Worm (Caenorhabditis elegans) whole organism, L2 larva: ENCODE measurements around the gene ZK813.7.

Source experiments
- C34F6.9 ChIP-seq: fragments of 150-350 bp; optimal IDR thresholded peaks from 2 replicates; lab custom pipeline; 2014; ENCODE audit warnings: missing biosample characterization, missing genetic modification characterization
- F13H6.1 ChIP-seq: sonication (generic microtip); optimal IDR thresholded peaks from 2 replicates; lab custom pipeline; 2016; ENCODE audit warnings: missing genetic modification characterization, missing compliant biosample characterization
- R02D3.7 ChIP-seq: fragments of 150-350 bp; optimal IDR thresholded peaks from 2 replicates; lab custom pipeline; 2014; ENCODE audit warnings: missing biosample characterization, missing genetic modification characterization
- Y55F3AM.14 ChIP-seq: fragments of 200-800 bp; sonication (Bioruptor generic); optimal IDR thresholded peaks from 2 replicates; lab custom pipeline; 2018; ENCODE audit warnings: mild to moderate bottlenecking, missing genetic modification characterization, missing compliant biosample characterization
- ZK546.5 ChIP-seq: sonication (generic microtip); optimal IDR thresholded peaks from 2 replicates; lab custom pipeline; 2017; ENCODE audit warnings: missing biosample characterization, missing genetic modification characterization
- alr-1 ChIP-seq: fragments of 150-350 bp; optimal IDR thresholded peaks from 2 replicates; lab custom pipeline; 2014; ENCODE audit warnings: missing biosample characterization, missing genetic modification characterization
- aly-2 ChIP-seq: fragments of 150-350 bp; optimal IDR thresholded peaks from 2 replicates; lab custom pipeline; 2014; ENCODE audit warnings: missing biosample characterization, missing genetic modification characterization
- ama-1 ChIP-seq: fragments of 150-350 bp; optimal IDR thresholded peaks from 2 replicates; lab custom pipeline; 2018; ENCODE audit warnings: inconsistent platforms
- blmp-1 ChIP-seq: sonication (generic microtip); optimal IDR thresholded peaks from 2 replicates; lab custom pipeline; 2017; ENCODE audit warnings: missing genetic modification characterization, mild to moderate bottlenecking, missing compliant biosample characterization, antibody characterized with exemption, moderate library complexity; ENCODE audit not compliant: insufficient read depth
- ceh-16 ChIP-seq: fragments of 150-350 bp; optimal IDR thresholded peaks from 2 replicates; lab custom pipeline; 2014; ENCODE audit warnings: missing biosample characterization, missing genetic modification characterization
- ceh-82 ChIP-seq: fragments of 150-350 bp; optimal IDR thresholded peaks from 2 replicates; lab custom pipeline; 2014; ENCODE audit warnings: missing biosample characterization, missing genetic modification characterization
- crh-2 ChIP-seq: sonication (generic microtip); optimal IDR thresholded peaks from 2 replicates; lab custom pipeline; 2017; ENCODE audit warnings: missing biosample characterization, missing genetic modification characterization
- dmd-4 ChIP-seq: sonication (generic microtip); optimal IDR thresholded peaks from 2 replicates; lab custom pipeline; 2017; ENCODE audit warnings: missing biosample characterization, missing genetic modification characterization
- elt-1 ChIP-seq: fragments of 150-350 bp; optimal IDR thresholded peaks from 2 replicates; lab custom pipeline; 2014; ENCODE audit warnings: missing biosample characterization, missing genetic modification characterization
- elt-3 ChIP-seq: sonication (generic microtip); optimal IDR thresholded peaks from 2 replicates; lab custom pipeline; 2017; ENCODE audit warnings: missing biosample characterization, missing genetic modification characterization
- fos-1 ChIP-seq: fragments of 150-350 bp; optimal IDR thresholded peaks from 2 replicates; lab custom pipeline; 2014; ENCODE audit warnings: missing biosample characterization, missing genetic modification characterization
- lin-11 ChIP-seq: fragments of 150-350 bp; sonication (generic microtip); optimal IDR thresholded peaks from 2 replicates; lab custom pipeline; 2014; ENCODE audit warnings: missing biosample characterization, missing genetic modification characterization, inconsistent platforms, mixed read lengths
- lin-13 ChIP-seq: fragments of 150-350 bp; optimal IDR thresholded peaks from 2 replicates; lab custom pipeline; 2014; ENCODE audit warnings: missing biosample characterization, missing genetic modification reagents, missing genetic modification characterization
- lin-39 ChIP-seq: fragments of 150-350 bp; optimal IDR thresholded peaks from 2 replicates; lab custom pipeline; 2014; ENCODE audit warnings: missing biosample characterization, missing genetic modification reagents, missing genetic modification characterization
- lsy-2 ChIP-seq, 2 experiments: fragments of 150-350 bp in 1 of 2; sonication (generic microtip) in 1 of 2; optimal IDR thresholded peaks; 2 replicates each; lab custom pipeline; 2014 to 2017; ENCODE audit warnings: missing biosample characterization in 2 of 2, missing genetic modification characterization in 2 of 2
- mab-5 ChIP-seq: fragments of 150-350 bp; optimal IDR thresholded peaks from 2 replicates; lab custom pipeline; 2014; ENCODE audit warnings: missing biosample characterization, missing genetic modification characterization
- mbf-1 ChIP-seq: sonication (generic microtip); optimal IDR thresholded peaks from 2 replicates; lab custom pipeline; 2017; ENCODE audit warnings: missing biosample characterization, missing genetic modification characterization
- mdl-1 ChIP-seq, 2 experiments: fragments of 150-350 bp in 1 of 2; sonication (generic microtip) in 1 of 2; optimal IDR thresholded peaks; 2 replicates each; lab custom pipeline; 2017; ENCODE audit warnings: missing biosample characterization in 2 of 2, missing genetic modification characterization in 2 of 2
- nhr-10 ChIP-seq: sonication (generic microtip); optimal IDR thresholded peaks from 2 replicates; lab custom pipeline; 2017; ENCODE audit warnings: missing biosample characterization, missing genetic modification characterization
- nhr-11 ChIP-seq: fragments of 150-350 bp; optimal IDR thresholded peaks from 2 replicates; lab custom pipeline; 2014; ENCODE audit warnings: missing biosample characterization, missing genetic modification characterization
- nhr-12 ChIP-seq: fragments of 150-350 bp; optimal IDR thresholded peaks from 2 replicates; lab custom pipeline; 2014; ENCODE audit warnings: missing biosample characterization, missing genetic modification characterization
- nhr-129 ChIP-seq: fragments of 150-350 bp; optimal IDR thresholded peaks from 2 replicates; lab custom pipeline; 2014; ENCODE audit warnings: missing biosample characterization, missing genetic modification characterization
- nhr-21 ChIP-seq: fragments of 150-350 bp; optimal IDR thresholded peaks from 2 replicates; lab custom pipeline; 2014; ENCODE audit warnings: missing biosample characterization, missing genetic modification characterization
- nhr-237 ChIP-seq: fragments of 150-350 bp; optimal IDR thresholded peaks from 2 replicates; lab custom pipeline; 2014; ENCODE audit warnings: missing biosample characterization, missing genetic modification characterization
- nhr-25 ChIP-seq: fragments of 150-350 bp; sonication (generic microtip); optimal IDR thresholded peaks from 3 replicates; lab custom pipeline; 2014; ENCODE audit warnings: missing biosample characterization, missing genetic modification characterization
- nhr-6 ChIP-seq: fragments of 150-350 bp; optimal IDR thresholded peaks from 2 replicates; lab custom pipeline; 2014; ENCODE audit warnings: missing biosample characterization, missing genetic modification characterization
- nhr-77 ChIP-seq: fragments of 150-350 bp; optimal IDR thresholded peaks from 2 replicates; lab custom pipeline; 2014; ENCODE audit warnings: missing biosample characterization, missing genetic modification characterization
- peb-1 ChIP-seq: fragments of 150-350 bp; optimal IDR thresholded peaks from 2 replicates; lab custom pipeline; 2014; ENCODE audit warnings: missing biosample characterization, missing genetic modification characterization
- sem-4 ChIP-seq: fragments of 150-350 bp; optimal IDR thresholded peaks from 2 replicates; lab custom pipeline; 2014; ENCODE audit warnings: missing biosample characterization, missing genetic modification reagents, missing genetic modification characterization
- skn-1 ChIP-seq: sonication (generic microtip); optimal IDR thresholded peaks from 2 replicates; lab custom pipeline; 2017; ENCODE audit warnings: missing biosample characterization, missing genetic modification characterization
- sma-3 ChIP-seq: sonication (generic microtip); optimal IDR thresholded peaks from 2 replicates; lab custom pipeline; 2016; ENCODE audit warnings: missing genetic modification reagents, missing genetic modification characterization, missing compliant biosample characterization
- sma-9 ChIP-seq, 2 experiments: fragments of 150-350 bp in 1 of 2; sonication (generic microtip) in 1 of 2; optimal IDR thresholded peaks; 2 replicates each; lab custom pipeline; 2014 to 2016; ENCODE audit warnings: missing genetic modification characterization in 2 of 2, mild to moderate bottlenecking in 1 of 2, missing biosample characterization in 1 of 2, missing compliant biosample characterization in 1 of 2, missing genetic modification reagents in 1 of 2, moderate library complexity in 1 of 2
- snpc-4 ChIP-seq: fragments of 150-350 bp; optimal IDR thresholded peaks from 2 replicates; lab custom pipeline; 2014; ENCODE audit warnings: missing biosample characterization, missing genetic modification characterization
- unc-39 ChIP-seq: fragments of 150-350 bp; optimal IDR thresholded peaks from 2 replicates; lab custom pipeline; 2014; ENCODE audit warnings: missing biosample characterization, missing genetic modification characterization
- unc-55 ChIP-seq: fragments of 150-350 bp; sonication (generic microtip); optimal IDR thresholded peaks from 3 replicates; lab custom pipeline; 2014; ENCODE audit warnings: missing biosample characterization, missing genetic modification reagents, missing genetic modification characterization
- unc-62 ChIP-seq: fragments of 150-350 bp; optimal IDR thresholded peaks from 2 replicates; lab custom pipeline; 2014; ENCODE audit warnings: missing biosample characterization, missing genetic modification reagents, missing genetic modification characterization
- zag-1 ChIP-seq: fragments of 150-350 bp; optimal IDR thresholded peaks from 2 replicates; lab custom pipeline; 2014; ENCODE audit warnings: missing biosample characterization, missing genetic modification characterization
- ztf-1 ChIP-seq: fragments of 200-800 bp; sonication (Bioruptor generic); conservative IDR thresholded peaks from 2 replicates; pipeline ENCODE4 v1.3.6; 2022; ENCODE audit warnings: missing genetic modification characterization, missing compliant biosample characterization
- ztf-11 ChIP-seq: sonication (generic microtip); optimal IDR thresholded peaks from 2 replicates; lab custom pipeline; 2017; ENCODE audit warnings: missing biosample characterization, missing genetic modification characterization
- ztf-4 ChIP-seq: fragments of 150-350 bp; optimal IDR thresholded peaks from 2 replicates; lab custom pipeline; 2014; ENCODE audit warnings: missing biosample characterization, missing genetic modification characterization

ZK813.7 gene

DNA sequence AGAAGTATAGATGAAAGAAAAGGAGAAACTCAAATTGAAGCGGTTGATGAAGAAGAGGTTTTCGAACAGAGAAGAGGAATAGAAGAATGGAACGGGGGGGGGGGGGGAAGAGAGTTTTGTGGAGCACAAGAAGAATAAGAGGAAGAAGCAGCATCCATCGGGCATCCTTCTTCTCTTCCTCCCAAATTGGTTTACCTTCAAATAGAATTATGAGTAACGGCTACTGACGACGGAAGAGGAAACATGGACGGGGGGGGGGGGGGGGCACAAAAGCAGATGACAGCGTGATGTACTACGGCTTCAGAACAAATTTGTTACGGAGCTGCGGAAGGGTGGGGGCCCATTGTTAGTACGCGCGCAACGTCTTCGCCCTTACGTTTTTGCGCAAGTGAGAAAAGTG is 24.7 kb downstream of the ZK813.7 start:
- TF ChIP-seq peb-1, result no peak
- TF ChIP-seq crh-2 (tag; lab: Kevin White, UChicago), result no peak
- TF ChIP-seq F13H6.1 (tag; lab: Kevin White, UChicago), result no peak
- no peak for TF ChIP-seq lin-13 (GFP tag; lab: Kevin White, UChicago)
- TF ChIP-seq alr-1 (tag; lab: Kevin White, UChicago), result no peak
- no peak for TF ChIP-seq nhr-11 (tag; lab: Kevin White, UChicago)
- TF ChIP-seq nhr-77 (tag; lab: Kevin White, UChicago), result no peak
- TF ChIP-seq ama-1, result no peak
- no peak for TF ChIP-seq unc-39 (tag; lab: Kevin White, UChicago)
- TF ChIP-seq ztf-4 (tag; lab: Kevin White, UChicago), result no peak
- TF ChIP-seq sma-3, result no peak
- TF ChIP-seq snpc-4 (tag; lab: Kevin White, UChicago), result no peak
- TF ChIP-seq unc-62 (GFP tag; lab: Kevin White, UChicago), result no peak
- TF ChIP-seq nhr-129 (tag; lab: Kevin White, UChicago), result no peak
- no peak for TF ChIP-seq lin-39 (tag; lab: Kevin White, UChicago)
- TF ChIP-seq sma-9 (GFP tag; optimal IDR thresholded peaks at IDR 0.05; lab: Kevin White, UChicago), result no peak
- no peak for TF ChIP-seq sma-9 (tag; optimal IDR thresholded peaks at IDR 0.05; lab: Kevin White, UChicago)
- TF ChIP-seq ztf-11 (tag; lab: Kevin White, UChicago), result no peak
- TF ChIP-seq ZK546.5 (tag; lab: Kevin White, UChicago), result no peak
- TF ChIP-seq ceh-16 (tag; lab: Kevin White, UChicago), result no peak
- no peak for TF ChIP-seq Y55F3AM.14 (GFP tag; lab: Kevin White, UChicago)
- TF ChIP-seq, all 48 proteins: peak for 0

DNA sequence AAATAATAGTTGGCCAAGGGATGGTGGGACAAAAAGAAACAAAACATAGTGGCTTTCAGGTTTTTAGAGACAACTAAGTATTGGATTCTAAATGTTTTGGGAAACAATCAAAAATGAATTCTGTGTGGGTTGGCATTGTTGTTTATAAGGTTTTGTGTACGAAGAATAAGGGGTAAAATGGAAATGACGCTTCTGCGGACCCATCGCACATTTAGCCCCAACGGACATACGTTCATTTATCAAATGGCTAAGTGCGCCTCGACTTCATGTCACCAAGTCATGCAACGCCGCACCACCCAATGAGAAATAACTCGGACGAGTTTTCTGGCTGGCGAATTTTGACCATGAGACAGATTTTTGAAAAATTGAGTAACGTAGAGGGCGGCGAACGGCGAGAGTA is 25.7 kb downstream of the ZK813.7 start:
- TF ChIP-seq aly-2 (no peak), sma-9 (GFP tag; optimal IDR thresholded peaks at IDR 0.05; lab: Kevin White, UChicago) (no peak), sma-9 (tag; optimal IDR thresholded peaks at IDR 0.05; lab: Kevin White, UChicago) (no peak), F13H6.1 (tag; lab: Kevin White, UChicago) (no peak), elt-3 (tag; lab: Kevin White, UChicago) (no peak), ZK546.5 (tag; lab: Kevin White, UChicago) (no peak), nhr-129 (tag; lab: Kevin White, UChicago) (no peak), nhr-77 (tag; lab: Kevin White, UChicago) (no peak), alr-1 (tag; lab: Kevin White, UChicago) (no peak), nhr-237 (tag; lab: Kevin White, UChicago) (no peak), R02D3.7 (tag; lab: Kevin White, UChicago) (no peak), elt-1 (tag; lab: Kevin White, UChicago) (no peak)
- TF ChIP-seq, all 48 proteins: peak for 0

DNA sequence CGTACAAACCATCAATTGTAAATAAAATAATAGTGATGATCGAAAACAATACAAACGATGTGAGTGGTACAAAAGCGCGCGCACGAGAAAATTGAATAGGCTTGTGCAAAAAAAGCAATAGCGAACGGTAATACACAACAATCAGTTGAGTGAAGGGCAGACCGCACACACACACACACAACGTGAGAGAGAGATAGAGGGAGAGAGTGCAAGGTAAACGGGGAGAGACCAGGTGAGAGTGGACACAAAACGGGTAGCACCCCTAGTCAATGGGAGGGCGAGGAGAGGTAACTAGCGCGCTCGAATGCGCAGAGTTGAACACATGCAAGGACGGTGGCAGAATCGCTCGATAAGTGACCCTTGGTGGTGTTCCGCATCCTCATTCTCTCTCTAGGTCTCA is 27.6 kb downstream of the ZK813.7 start:
- TF ChIP-seq zag-1 (tag; lab: Kevin White, UChicago), result no peak
- TF ChIP-seq fos-1 (tag; lab: Kevin White, UChicago), result peak; percentile 70
- TF ChIP-seq nhr-25 (tag; lab: Kevin White, UChicago), result peak; percentile 3
- TF ChIP-seq nhr-10 (tag; lab: Kevin White, UChicago), result no peak
- TF ChIP-seq unc-62 (GFP tag; lab: Kevin White, UChicago), result no peak
- TF ChIP-seq nhr-77 (tag; lab: Kevin White, UChicago), result no peak
- TF ChIP-seq F13H6.1 (tag; lab: Kevin White, UChicago), result peak; percentile 39
- no peak for TF ChIP-seq elt-1 (tag; lab: Kevin White, UChicago)
- no peak for TF ChIP-seq nhr-21 (tag; lab: Kevin White, UChicago)
- no peak for TF ChIP-seq aly-2
- no peak for TF ChIP-seq mdl-1 (tag; optimal IDR thresholded peaks at IDR 0.05; lab: Kevin White, UChicago)
- peak; percentile 39 for TF ChIP-seq nhr-129 (tag; lab: Kevin White, UChicago)
- no peak for TF ChIP-seq skn-1 (tag; lab: Kevin White, UChicago)
- peak; percentile 52 for TF ChIP-seq ceh-16 (tag; lab: Kevin White, UChicago)
- no peak for TF ChIP-seq unc-55 (GFP tag; lab: Kevin White, UChicago)
- TF ChIP-seq ZK546.5 (tag; lab: Kevin White, UChicago), result no peak
- TF ChIP-seq nhr-6, result no peak
- TF ChIP-seq blmp-1, result no peak
- TF ChIP-seq unc-39 (tag; lab: Kevin White, UChicago), result no peak
- no peak for TF ChIP-seq C34F6.9 (tag; lab: Kevin White, UChicago)
- no peak for TF ChIP-seq alr-1 (tag; lab: Kevin White, UChicago)
- TF ChIP-seq ztf-4 (tag; lab: Kevin White, UChicago), result no peak
- no peak for TF ChIP-seq ama-1
- TF ChIP-seq mab-5 (tag; lab: Kevin White, UChicago), result no peak
- no peak for TF ChIP-seq peb-1
- no peak for TF ChIP-seq nhr-11 (tag; lab: Kevin White, UChicago)
- no peak for TF ChIP-seq ztf-1
- TF ChIP-seq R02D3.7 (tag; lab: Kevin White, UChicago), result no peak
- TF ChIP-seq nhr-12 (tag; lab: Kevin White, UChicago), result no peak
- TF ChIP-seq dmd-4 (tag; lab: Kevin White, UChicago), result no peak
- no peak for TF ChIP-seq sem-4 (tag; lab: Kevin White, UChicago)
- no peak for TF ChIP-seq mbf-1 (tag; lab: Kevin White, UChicago)
- TF ChIP-seq ceh-82 (tag; lab: Kevin White, UChicago), result no peak
- TF ChIP-seq lin-39 (tag; lab: Kevin White, UChicago), result no peak
- TF ChIP-seq crh-2 (tag; lab: Kevin White, UChicago), result peak; percentile 7
- TF ChIP-seq snpc-4 (tag; lab: Kevin White, UChicago), result no peak
- TF ChIP-seq lin-11 (tag; lab: Kevin White, UChicago), result no peak
- no peak for TF ChIP-seq ztf-11 (tag; lab: Kevin White, UChicago)
- TF ChIP-seq sma-3, result peak; percentile 6
- TF ChIP-seq nhr-237 (tag; lab: Kevin White, UChicago), result no peak
- no peak for TF ChIP-seq lsy-2 (tag; optimal IDR thresholded peaks at IDR 0.05; lab: Kevin White, UChicago)
- no peak for TF ChIP-seq lin-13 (GFP tag; lab: Kevin White, UChicago)
